Worm (Caenorhabditis elegans) whole organism, young adult: ENCODE results near the gene M01F1.8.

ENCODE experiments used
- ZK185.1 ChIP-seq: sonication (generic microtip); optimal IDR thresholded peaks from 2 replicates; lab custom pipeline; 2016; ENCODE audit warnings: mild to moderate bottlenecking, missing genetic modification characterization, missing compliant biosample characterization; ENCODE audit not compliant: poor library complexity, severe bottlenecking
- bed-1 ChIP-seq: fragments of 200-800 bp; sonication (Bioruptor generic); IDR thresholded peaks from 2 replicates; pipeline ENCODE4 v1.3.6; 2022; ENCODE audit warnings: missing genetic modification reagents, missing genetic modification characterization, missing compliant biosample characterization
- ceh-58 ChIP-seq: fragments of 200-800 bp; sonication (Bioruptor generic); IDR thresholded peaks from 2 replicates; pipeline ENCODE4 v1.3.6; 2022; ENCODE audit warnings: missing genetic modification characterization, missing compliant biosample characterization
- egl-18 ChIP-seq: fragments of 200-800 bp; sonication (Bioruptor generic); IDR thresholded peaks from 2 replicates; pipeline ENCODE4 v1.3.6; 2022; ENCODE audit warnings: missing genetic modification reagents, missing genetic modification characterization, missing compliant biosample characterization
- lin-35 ChIP-seq, 3 experiments: fragments of 150-350 bp in 2 of 3; sonication (generic microtip) in 1 of 3; optimal IDR thresholded peaks; 2 replicates each; lab custom pipeline; 2014 to 2018; ENCODE audit warnings: missing biosample characterization in 3 of 3, missing genetic modification characterization in 3 of 3, missing genetic modification reagents in 3 of 3
- ztf-3 ChIP-seq: fragments of 200-800 bp; sonication (Bioruptor generic); optimal IDR thresholded peaks from 2 replicates; lab custom pipeline; 2018; ENCODE audit warnings: mild to moderate bottlenecking, missing genetic modification characterization, missing compliant biosample characterization

- no peak for TF ChIP-seq egl-18
- TF ChIP-seq ZK185.1 (tag; lab: Kevin White, UChicago): no peak
- TF ChIP-seq lin-35 (GFP tag; optimal IDR thresholded peaks at IDR 0.05; lab: Kevin White, UChicago): no peak
- no peak for TF ChIP-seq ztf-3
- no peak for TF ChIP-seq ceh-58 (GFP tag; lab: Robert Waterston, UW)
- no peak for TF ChIP-seq bed-1
These were observed 49.7 kb downstream of the M01F1.8 start, which contains the start of the genes K01A11.3 and C34C12.12 for ce11 chrIII:3452563-3453210.
